Fruit fly (Drosophila melanogaster) whole organism, adult: ENCODE data around the gene CG43332.

Source experiments
- CG11617 ChIP-seq: fragments of 200-800 bp; sonication (Bioruptor generic); optimal IDR thresholded peaks from 2 replicates; lab custom pipeline; 2017; ENCODE audit warnings: mild to moderate bottlenecking, missing biosample characterization, missing genetic modification reagents, missing genetic modification characterization
- CG12768 ChIP-seq: fragments of 200-800 bp; sonication (Bioruptor generic); optimal IDR thresholded peaks from 2 replicates; lab custom pipeline; 2017; ENCODE audit warnings: missing biosample characterization, missing genetic modification characterization, mild to moderate bottlenecking, moderate library complexity, missing genetic modification reagents
- CG14711 ChIP-seq: fragments of 200-800 bp; sonication (Bioruptor generic); optimal IDR thresholded peaks from 2 replicates; lab custom pipeline; 2018; ENCODE audit warnings: missing biosample characterization, mild to moderate bottlenecking, missing genetic modification characterization, moderate library complexity
- CG1620 ChIP-seq: fragments of 200-800 bp; sonication (Bioruptor generic); optimal IDR thresholded peaks from 2 replicates; lab custom pipeline; 2016; ENCODE audit warnings: missing biosample characterization, missing genetic modification characterization
- CG33017 ChIP-seq: fragments of 200-800 bp; sonication (Bioruptor generic); optimal IDR thresholded peaks from 2 replicates; lab custom pipeline; 2018; ENCODE audit warnings: missing biosample characterization, mild to moderate bottlenecking, missing genetic modification characterization, moderate library complexity
- CG5204 ChIP-seq: fragments of 200-800 bp; sonication (Bioruptor generic); optimal IDR thresholded peaks from 2 replicates; lab custom pipeline; 2016; ENCODE audit warnings: missing biosample characterization, missing genetic modification characterization
- CG7045 ChIP-seq: fragments of 200-800 bp; sonication (Bioruptor generic); optimal IDR thresholded peaks from 2 replicates; lab custom pipeline; 2017; ENCODE audit warnings: missing biosample characterization, mild to moderate bottlenecking, missing genetic modification characterization
- CG7101 ChIP-seq: fragments of 200-800 bp; sonication (Bioruptor generic); optimal IDR thresholded peaks from 2 replicates; lab custom pipeline; 2018; ENCODE audit warnings: missing biosample characterization, mild to moderate bottlenecking, missing genetic modification characterization, moderate library complexity
- Clk ChIP-seq: fragments of 200-800 bp; sonication (Bioruptor generic); optimal IDR thresholded peaks from 2 replicates; lab custom pipeline; 2017; ENCODE audit warnings: missing biosample characterization, missing genetic modification characterization
- Crg-1 ChIP-seq: fragments of 200-800 bp; sonication (Bioruptor generic); optimal IDR thresholded peaks from 2 replicates; lab custom pipeline; 2016; ENCODE audit warnings: missing biosample characterization, missing genetic modification characterization
- Hr96 ChIP-seq: fragments of 200-800 bp; sonication (Bioruptor generic); optimal IDR thresholded peaks from 2 replicates; lab custom pipeline; 2016; ENCODE audit warnings: missing biosample characterization, missing genetic modification characterization
- Mnt ChIP-seq: fragments of 200-800 bp; sonication (Bioruptor generic); optimal IDR thresholded peaks from 2 replicates; lab custom pipeline; 2016; ENCODE audit warnings: missing biosample characterization, mild to moderate bottlenecking, missing genetic modification characterization
- bab1 ChIP-seq: fragments of 200-800 bp; sonication (Bioruptor generic); optimal IDR thresholded peaks from 3 replicates; lab custom pipeline; 2019; ENCODE audit warnings: missing biosample characterization, mild to moderate bottlenecking, missing genetic modification characterization, moderate library complexity
- cic ChIP-seq: fragments of 200-800 bp; sonication (Bioruptor generic); optimal IDR thresholded peaks from 2 replicates; lab custom pipeline; 2017; ENCODE audit warnings: missing biosample characterization, mild to moderate bottlenecking, missing genetic modification characterization, moderate library complexity
- cnc ChIP-seq, 2 experiments: fragments of >200 bp; optimal IDR thresholded peaks; 2 replicates each; lab custom pipeline; 2017
- kay ChIP-seq: fragments of 200-800 bp; sonication (Bioruptor generic); peaks from one replicate; lab custom pipeline; 2016; ENCODE audit warnings: missing biosample characterization, missing genetic modification characterization, borderline replicate concordance
- ovo ChIP-seq: fragments of 200-800 bp; sonication (Bioruptor generic); optimal IDR thresholded peaks from 2 replicates; lab custom pipeline; 2016; ENCODE audit warnings: missing biosample characterization, missing genetic modification characterization
- pad ChIP-seq: fragments of 200-800 bp; sonication (Bioruptor generic); optimal IDR thresholded peaks from 3 replicates; lab custom pipeline; 2017; ENCODE audit warnings: missing biosample characterization, missing genetic modification characterization, mild to moderate bottlenecking, moderate library complexity, missing genetic modification reagents
- tj ChIP-seq: fragments of 200-800 bp; sonication (Bioruptor generic); optimal IDR thresholded peaks from 3 replicates; lab custom pipeline; 2017; ENCODE audit warnings: missing biosample characterization, mild to moderate bottlenecking, missing genetic modification characterization, moderate library complexity
- toe ChIP-seq: fragments of 200-800 bp; sonication (Bioruptor generic); optimal IDR thresholded peaks from 2 replicates; lab custom pipeline; 2016; ENCODE audit warnings: missing biosample characterization, missing genetic modification characterization

CG43332 gene

DNA sequence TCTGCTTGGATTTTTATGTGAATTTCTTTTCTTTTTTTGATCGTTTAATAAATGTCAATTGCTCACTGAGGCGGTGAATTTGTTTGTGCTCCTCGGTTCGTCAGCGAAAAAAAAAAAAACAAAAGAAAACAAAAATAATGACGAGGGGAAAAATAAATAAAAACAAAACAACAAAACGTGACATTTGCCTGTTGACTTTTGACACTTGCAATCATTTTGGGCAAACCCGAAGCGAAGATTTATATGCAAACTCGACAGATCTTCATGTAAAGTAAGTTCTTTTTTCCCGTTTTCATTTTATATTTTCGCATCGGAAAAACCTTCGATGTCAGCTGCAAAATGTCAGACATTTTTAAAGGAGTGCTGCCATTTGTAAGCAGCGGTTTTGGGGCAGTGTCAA is 37.4 kb upstream of the CG43332 start:
- TF ChIP-seq tj (GFP tag; lab: Kevin White, UChicago) (peak; percentile 13), Clk (GFP tag; lab: Kevin White, UChicago) (no peak), kay (no peak)

DNA sequence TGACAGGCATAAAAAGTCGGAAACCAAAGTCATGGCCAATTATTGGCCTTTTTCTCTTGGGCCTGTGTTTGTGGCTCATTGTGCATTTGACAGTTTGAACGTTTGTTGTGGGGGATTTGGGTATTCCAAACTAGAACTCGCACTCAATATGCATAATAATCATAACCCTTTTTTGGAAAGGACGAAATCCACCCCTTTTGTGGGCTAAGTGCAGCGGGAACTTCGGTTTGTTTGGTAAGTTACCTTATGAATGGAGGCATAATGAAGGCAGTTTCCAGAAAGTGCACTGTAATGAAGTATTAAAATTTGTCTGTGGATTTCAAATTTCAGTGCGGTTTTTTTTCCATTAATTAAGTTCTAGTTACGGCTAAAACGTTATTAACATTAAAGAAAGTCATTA is 35.3 kb upstream of the CG43332 start:
- TF ChIP-seq CG33017, result no peak
- TF ChIP-seq CG7045 (GFP tag; lab: Kevin White, UChicago), result no peak

DNA sequence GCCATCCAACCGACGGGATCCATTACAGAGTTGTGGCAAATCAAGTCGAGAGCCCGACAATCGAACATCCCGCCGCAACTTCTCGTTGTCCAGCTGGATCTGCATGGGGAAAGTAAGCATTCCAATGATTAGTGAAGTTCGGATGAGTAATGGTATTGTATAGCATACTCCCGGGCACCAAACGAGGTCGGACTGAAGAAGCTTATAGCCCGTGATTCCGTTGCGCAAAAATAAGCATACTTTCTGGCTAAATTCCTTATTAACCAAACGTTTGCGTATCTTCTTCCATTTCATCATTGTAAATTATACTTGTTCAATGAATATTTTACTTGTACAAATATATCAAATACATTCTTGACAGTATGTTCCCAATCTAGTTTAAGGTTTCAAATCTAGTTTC is 34.2 kb upstream of the CG43332 start:
- TF ChIP-seq Mnt (GFP tag; lab: Kevin White, UChicago), result no peak
- TF ChIP-seq CG7045 (GFP tag; lab: Kevin White, UChicago), result no peak
- TF ChIP-seq CG5204 (GFP tag; lab: Kevin White, UChicago), result no peak
- TF ChIP-seq CG1620 (GFP tag; lab: Kevin White, UChicago), result no peak
- TF ChIP-seq pad (GFP tag; lab: Kevin White, UChicago), result no peak
- no peak for TF ChIP-seq ovo
- no peak for TF ChIP-seq bab1
- TF ChIP-seq tj (GFP tag; lab: Kevin White, UChicago), result no peak
- no peak for TF ChIP-seq Hr96 (GFP tag; lab: Kevin White, UChicago)
- no peak for TF ChIP-seq CG33017
- no peak for TF ChIP-seq kay
- TF ChIP-seq Clk (GFP tag; lab: Kevin White, UChicago), result no peak
- TF ChIP-seq cic (GFP tag; lab: Kevin White, UChicago), result no peak
- no peak for TF ChIP-seq Crg-1
- no peak for TF ChIP-seq CG11617 (GFP tag; lab: Kevin White, UChicago)

DNA sequence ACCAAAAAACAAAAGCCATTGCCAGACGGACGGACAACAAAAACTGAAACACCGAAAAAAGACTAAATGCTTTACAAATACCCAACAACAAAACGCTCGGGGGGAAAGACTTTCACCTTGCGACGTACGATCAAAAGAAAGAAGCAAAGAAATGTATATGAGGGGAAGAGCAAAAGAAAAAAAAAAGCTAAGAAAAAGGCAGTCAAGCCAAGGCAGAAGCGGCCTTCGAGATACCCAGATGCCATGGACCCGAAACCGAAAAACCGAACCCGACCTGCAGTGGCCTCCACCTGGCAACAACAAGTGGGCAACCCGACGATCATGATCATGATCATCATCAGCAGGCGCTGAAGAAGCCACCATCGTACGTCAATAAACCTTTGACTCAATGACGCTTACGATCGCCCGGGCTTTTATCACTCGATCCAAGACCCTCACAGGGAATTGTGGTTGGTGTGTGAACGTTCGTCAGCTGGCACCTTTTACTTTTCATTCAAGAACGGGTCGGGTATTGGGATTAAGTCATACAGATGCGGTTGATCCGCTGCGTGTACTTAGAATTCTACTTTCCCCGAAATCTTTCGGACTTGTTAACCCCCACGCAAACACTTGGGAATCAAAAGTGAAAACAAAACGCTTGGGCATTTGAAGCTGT is 20.0 kb upstream of the CG43332 start:
- TF ChIP-seq CG7101 (tag; lab: Kevin White, UChicago) (no peak), pad (GFP tag; lab: Kevin White, UChicago) (no peak), Hr96 (GFP tag; lab: Kevin White, UChicago) (no peak), bab1 (no peak), CG5204 (GFP tag; lab: Kevin White, UChicago) (no peak)

DNA sequence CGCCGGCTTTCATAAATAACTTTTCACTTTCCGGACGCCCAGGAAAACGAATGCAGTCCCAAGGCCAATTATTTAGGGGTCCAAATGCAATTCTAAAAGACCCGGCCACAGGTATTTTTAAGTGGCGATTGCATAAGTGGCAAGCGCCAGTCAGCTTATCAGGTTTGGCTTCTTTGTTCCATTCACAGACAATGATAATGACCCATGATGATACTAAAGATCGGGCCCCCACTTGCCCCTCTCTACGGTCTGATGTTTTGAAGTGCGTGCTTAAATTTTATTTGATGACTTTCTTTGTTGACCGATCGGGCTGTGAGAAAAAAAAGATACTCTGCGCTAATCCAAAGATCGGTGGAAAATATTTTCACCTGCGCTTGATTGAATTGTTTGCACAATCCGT is 18.8 kb upstream of the CG43332 start:
- TF ChIP-seq bab1, result no peak
- TF ChIP-seq tj (GFP tag; lab: Kevin White, UChicago), result no peak
- no peak for TF ChIP-seq Clk (GFP tag; lab: Kevin White, UChicago)
- no peak for TF ChIP-seq CG14711
- TF ChIP-seq toe (GFP tag; lab: Kevin White, UChicago), result no peak
- TF ChIP-seq Mnt (GFP tag; lab: Kevin White, UChicago), result no peak
- no peak for TF ChIP-seq Crg-1
- no peak for TF ChIP-seq CG7045 (GFP tag; lab: Kevin White, UChicago)
- TF ChIP-seq ovo, result no peak
- TF ChIP-seq CG12768 (GFP tag; lab: Kevin White, UChicago), result no peak
- no peak for TF ChIP-seq cnc (optimal IDR thresholded peaks at IDR 0.05; lab: Kevin White, UChicago)
- no peak for TF ChIP-seq CG5204 (GFP tag; lab: Kevin White, UChicago)
- TF ChIP-seq pad (GFP tag; lab: Kevin White, UChicago), result no peak
- no peak for TF ChIP-seq Hr96 (GFP tag; lab: Kevin White, UChicago)
- TF ChIP-seq CG33017, result no peak
- no peak for TF ChIP-seq CG11617 (GFP tag; lab: Kevin White, UChicago)
- TF ChIP-seq cic (GFP tag; lab: Kevin White, UChicago), result no peak
- TF ChIP-seq kay, result no peak

DNA sequence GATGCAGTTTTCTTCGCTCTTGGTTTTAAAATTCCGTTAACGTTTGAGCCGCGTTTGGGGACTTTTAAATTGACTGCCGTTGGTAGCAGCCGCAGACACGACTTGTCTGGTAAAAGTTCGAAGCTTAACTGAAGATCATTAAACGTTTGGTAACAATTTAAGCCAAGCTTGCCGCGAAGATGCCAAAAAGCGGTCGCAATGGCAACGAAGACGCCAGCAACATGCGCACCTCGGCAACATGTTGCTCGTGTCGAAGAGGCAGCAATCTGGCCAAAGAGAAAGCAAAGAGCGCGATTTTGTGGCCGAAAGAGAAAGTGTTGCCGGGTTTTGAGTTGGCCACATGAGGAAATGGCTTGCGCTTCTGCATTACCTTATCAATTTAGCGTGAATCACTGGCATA is 17.5 kb upstream of the CG43332 start, which contains the start of gene CG43333:
CG43333 (minus strand) TSS at position 134 of the 400 bp plus-strand sequence.
- TF ChIP-seq Hr96 (GFP tag; lab: Kevin White, UChicago) (no peak), Clk (GFP tag; lab: Kevin White, UChicago) (no peak), CG33017 (no peak), cic (GFP tag; lab: Kevin White, UChicago) (no peak), Crg-1 (no peak)

DNA sequence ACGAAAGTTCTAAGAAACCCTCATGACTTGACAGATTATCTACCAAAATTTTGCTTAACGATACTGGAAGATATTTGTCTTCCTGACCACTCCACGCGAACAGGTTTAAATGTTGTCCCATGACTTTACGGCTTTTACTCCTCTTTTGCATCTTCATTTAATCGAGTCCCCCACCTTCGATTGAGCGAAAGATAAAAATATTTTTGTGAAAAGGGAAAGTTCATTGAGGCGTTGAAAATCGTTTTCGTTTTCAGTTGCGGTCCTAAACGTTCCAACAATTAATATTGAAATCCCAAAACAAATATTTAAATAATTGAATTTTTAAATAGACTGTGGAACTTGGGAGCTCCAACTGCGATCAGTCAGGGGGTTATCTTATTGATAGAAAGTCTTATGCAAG is 16.4 kb upstream of the CG43332 start:
- TF ChIP-seq Crg-1 (no peak), pad (GFP tag; lab: Kevin White, UChicago) (no peak), CG5204 (GFP tag; lab: Kevin White, UChicago) (no peak), Mnt (GFP tag; lab: Kevin White, UChicago) (no peak), CG7101 (tag; lab: Kevin White, UChicago) (no peak), CG1620 (GFP tag; lab: Kevin White, UChicago) (no peak), cic (GFP tag; lab: Kevin White, UChicago) (no peak), ovo (no peak), toe (GFP tag; lab: Kevin White, UChicago) (no peak), CG11617 (GFP tag; lab: Kevin White, UChicago) (no peak), Clk (GFP tag; lab: Kevin White, UChicago) (no peak)
